Fruit fly (Drosophila melanogaster): ENCODE results near the gene Ccm3.

dm6 chr3R:15418824-15419530 is 47.2 kb downstream of the Ccm3 start:
- TF ChIP-seq Hr83 (GFP tag; optimal IDR thresholded peaks at IDR 0.05; ENCODE audit: poor library complexity, severe bottlenecking) (no peak), GATAd (GFP tag; optimal IDR thresholded peaks at IDR 0.05) (no peak), psq (GFP tag; optimal IDR thresholded peaks at IDR 0.05) (peak; percentile 23), Myc (optimal IDR thresholded peaks at IDR 0.05) (no peak), Mio (GFP tag; optimal IDR thresholded peaks at IDR 0.05) (no peak), Vsx2 (GFP tag; optimal IDR thresholded peaks at IDR 0.05; ENCODE audit: partially characterized antibody) (no peak)
